Worm (Caenorhabditis elegans) whole organism, young adult: ENCODE results near the gene C31H1.1.

Experiments used
- B0336.3 ChIP-seq: fragments of 200-800 bp; sonication (Bioruptor generic); IDR thresholded peaks from 2 replicates; pipeline ENCODE4 v1.3.6; 2022; ENCODE audit warnings: missing genetic modification characterization, missing compliant biosample characterization
- C06A6.2 ChIP-seq: fragments of 200-800 bp; sonication (Bioruptor generic); conservative IDR thresholded peaks from 2 replicates; pipeline ENCODE4 v1.3.6; 2022; ENCODE audit warnings: missing genetic modification characterization, missing compliant biosample characterization
- C17E4.6 ChIP-seq: fragments of 200-800 bp; sonication (Bioruptor generic); IDR thresholded peaks from 2 replicates; pipeline ENCODE4 v1.3.6; 2022; ENCODE audit warnings: missing genetic modification reagents, missing genetic modification characterization, missing compliant biosample characterization
- F23B12.7 ChIP-seq: sonication (generic microtip); optimal IDR thresholded peaks from 2 replicates; lab custom pipeline; 2017; ENCODE audit warnings: missing genetic modification characterization, mild to moderate bottlenecking, missing compliant biosample characterization, antibody characterized with exemption, moderate library complexity; ENCODE audit not compliant: insufficient read depth
- F49E8.2 ChIP-seq: sonication (generic microtip); optimal IDR thresholded peaks from 3 replicates; lab custom pipeline; 2017; ENCODE audit warnings: missing genetic modification characterization, mild to moderate bottlenecking, missing compliant biosample characterization, antibody characterized with exemption, moderate library complexity; ENCODE audit not compliant: insufficient read depth
- K11D2.4 ChIP-seq: fragments of 200-800 bp; sonication (Bioruptor generic); IDR thresholded peaks from 2 replicates; pipeline ENCODE4 v1.3.6; 2022; ENCODE audit warnings: missing genetic modification reagents, missing genetic modification characterization, missing compliant biosample characterization
- Y53F4B.3 ChIP-seq: fragments of 200-800 bp; sonication (Bioruptor generic); IDR thresholded peaks from 2 replicates; pipeline ENCODE4 v1.3.6; 2022; ENCODE audit warnings: missing genetic modification reagents, missing genetic modification characterization, missing compliant biosample characterization
- Y56A3A.18 ChIP-seq: fragments of 200-800 bp; sonication (Bioruptor generic); IDR thresholded peaks from 2 replicates; pipeline ENCODE4 v1.3.6; 2022; ENCODE audit warnings: missing genetic modification reagents, missing genetic modification characterization, missing compliant biosample characterization
- akir-1 ChIP-seq: fragments of 200-800 bp; sonication (Bioruptor generic); optimal IDR thresholded peaks from 2 replicates; lab custom pipeline; 2018; ENCODE audit warnings: mild to moderate bottlenecking, missing genetic modification characterization, moderate library complexity, missing compliant biosample characterization
- attf-5 ChIP-seq: fragments of 200-800 bp; sonication (Bioruptor generic); optimal IDR thresholded peaks from 2 replicates; lab custom pipeline; 2018; ENCODE audit warnings: mild to moderate bottlenecking, missing genetic modification characterization, missing compliant biosample characterization
- attf-6 ChIP-seq: fragments of 200-800 bp; sonication (Bioruptor generic); IDR thresholded peaks from 2 replicates; pipeline ENCODE4 v1.3.6; 2022; ENCODE audit warnings: missing genetic modification reagents, missing genetic modification characterization, missing compliant biosample characterization
- bed-2 ChIP-seq: fragments of 200-800 bp; sonication (Bioruptor generic); IDR thresholded peaks from 2 replicates; pipeline ENCODE4 v1.3.6; 2022; ENCODE audit warnings: missing genetic modification reagents, missing genetic modification characterization, missing compliant biosample characterization
- ccch-3 ChIP-seq: fragments of 200-800 bp; sonication (Bioruptor generic); optimal IDR thresholded peaks from 2 replicates; lab custom pipeline; 2018; ENCODE audit warnings: mild to moderate bottlenecking, missing genetic modification characterization, missing compliant biosample characterization
- cebp-1 ChIP-seq, 2 experiments: fragments of 200-800 bp in 1 of 2; sonication (Bioruptor generic) in 1 of 2; sonication (generic microtip) in 1 of 2; IDR thresholded peaks in 1 of 2; optimal IDR thresholded peaks in 1 of 2; 2 replicates each; pipeline versions ENCODE4 v1.3.6 to Lab custom; 2017 to 2022; ENCODE audit warnings: missing compliant biosample characterization in 2 of 2, missing genetic modification characterization in 2 of 2, mild to moderate bottlenecking in 1 of 2, missing genetic modification reagents in 1 of 2, moderate library complexity in 1 of 2
- ceh-58 ChIP-seq: fragments of 200-800 bp; sonication (Bioruptor generic); IDR thresholded peaks from 2 replicates; pipeline ENCODE4 v1.3.6; 2022; ENCODE audit warnings: missing genetic modification characterization, missing compliant biosample characterization
- ceh-91 ChIP-seq: fragments of 200-800 bp; sonication (Bioruptor generic); IDR thresholded peaks from 2 replicates; pipeline ENCODE4 v1.3.6; 2022; ENCODE audit warnings: missing genetic modification reagents, missing genetic modification characterization, missing compliant biosample characterization
- efl-1 ChIP-seq: fragments of 150-350 bp; optimal IDR thresholded peaks from 2 replicates; lab custom pipeline; 2014; ENCODE audit warnings: missing biosample characterization, missing genetic modification reagents, missing genetic modification characterization
- egl-18 ChIP-seq: fragments of 200-800 bp; sonication (Bioruptor generic); IDR thresholded peaks from 2 replicates; pipeline ENCODE4 v1.3.6; 2022; ENCODE audit warnings: missing genetic modification reagents, missing genetic modification characterization, missing compliant biosample characterization
- egl-44 ChIP-seq: fragments of 200-800 bp; sonication (Bioruptor generic); IDR thresholded peaks from 2 replicates; pipeline ENCODE4 v1.3.6; 2022; ENCODE audit warnings: missing genetic modification reagents, missing genetic modification characterization, missing compliant biosample characterization
- hlh-12 ChIP-seq: sonication (generic microtip); optimal IDR thresholded peaks from 2 replicates; lab custom pipeline; 2016; ENCODE audit warnings: missing genetic modification characterization, missing compliant biosample characterization
- hlh-26 ChIP-seq: fragments of 200-800 bp; sonication (Bioruptor generic); conservative IDR thresholded peaks from 2 replicates; pipeline ENCODE4 v1.3.6; 2022; ENCODE audit warnings: missing genetic modification reagents, missing genetic modification characterization, missing compliant biosample characterization
- hmg-1.2 ChIP-seq: fragments of 200-800 bp; sonication (Bioruptor generic); IDR thresholded peaks from 2 replicates; pipeline ENCODE4 v1.3.6; 2022; ENCODE audit warnings: missing genetic modification reagents, missing genetic modification characterization, missing compliant biosample characterization
- let-607 ChIP-seq, 2 experiments: fragments of 200-800 bp in 1 of 2; sonication (Bioruptor generic) in 1 of 2; sonication (generic microtip) in 1 of 2; optimal IDR thresholded peaks; 2 replicates each; lab custom pipeline; 2016 to 2018; ENCODE audit warnings: mild to moderate bottlenecking in 2 of 2, missing compliant biosample characterization in 2 of 2, missing genetic modification characterization in 2 of 2, moderate library complexity in 2 of 2, missing genotype in 1 of 2
- lin-40 ChIP-seq: sonication (generic microtip); optimal IDR thresholded peaks from 2 replicates; lab custom pipeline; 2016; ENCODE audit warnings: missing genetic modification characterization, mild to moderate bottlenecking, missing compliant biosample characterization, missing genotype, missing genetic modification reagents
- lin-54 ChIP-seq: fragments of 200-800 bp; sonication (Bioruptor generic); optimal IDR thresholded peaks from 2 replicates; lab custom pipeline; 2018; ENCODE audit warnings: mild to moderate bottlenecking, missing genetic modification characterization, missing compliant biosample characterization
- lir-1 ChIP-seq: fragments of 200-800 bp; sonication (Bioruptor generic); conservative IDR thresholded peaks from 2 replicates; pipeline ENCODE4 v1.3.6; 2022; ENCODE audit warnings: missing genetic modification reagents, missing genetic modification characterization, missing compliant biosample characterization
- lsl-1 ChIP-seq: fragments of 200-800 bp; sonication (Bioruptor generic); optimal IDR thresholded peaks from 2 replicates; lab custom pipeline; 2018; ENCODE audit warnings: mild to moderate bottlenecking, missing genetic modification characterization, moderate library complexity, missing compliant biosample characterization
- madf-6 ChIP-seq: fragments of 200-800 bp; sonication (Bioruptor generic); IDR thresholded peaks from 2 replicates; pipeline ENCODE4 v1.3.6; 2022; ENCODE audit warnings: missing genetic modification reagents, missing genetic modification characterization, missing compliant biosample characterization
- madf-8 ChIP-seq: fragments of 200-800 bp; sonication (Bioruptor generic); conservative IDR thresholded peaks from 2 replicates; pipeline ENCODE4 v1.3.6; 2022; ENCODE audit warnings: missing genetic modification reagents, missing genetic modification characterization, missing compliant biosample characterization
- mxl-1 ChIP-seq: sonication (generic microtip); optimal IDR thresholded peaks from 2 replicates; lab custom pipeline; 2016; ENCODE audit warnings: missing genetic modification characterization, missing compliant biosample characterization
- nhr-120 ChIP-seq: fragments of 200-800 bp; sonication (Bioruptor generic); IDR thresholded peaks from 2 replicates; pipeline ENCODE4 v1.3.6; 2022; ENCODE audit warnings: missing genetic modification characterization, missing compliant biosample characterization
- pbrm-1 ChIP-seq: fragments of 200-800 bp; sonication (Bioruptor generic); IDR thresholded peaks from 2 replicates; pipeline ENCODE4 v1.3.6; 2022; ENCODE audit warnings: missing genetic modification reagents, missing genetic modification characterization, missing compliant biosample characterization
- pha-4 ChIP-seq: fragments of 150-350 bp; sonication (generic microtip); optimal IDR thresholded peaks from 2 replicates; lab custom pipeline; 2014; ENCODE audit warnings: missing biosample characterization, missing genetic modification reagents, missing genetic modification characterization
- rcor-1 ChIP-seq: fragments of 200-800 bp; sonication (Bioruptor generic); IDR thresholded peaks from 2 replicates; pipeline ENCODE4 v1.3.6; 2022; ENCODE audit warnings: missing genetic modification reagents, missing genetic modification characterization, missing compliant biosample characterization
- rec-8 ChIP-seq, 2 experiments: sonication (generic microtip); optimal IDR thresholded peaks; 2 replicates each; lab custom pipeline; 2016; ENCODE audit warnings: mild to moderate bottlenecking in 2 of 2, missing genetic modification characterization in 2 of 2, missing genetic modification reagents in 2 of 2, missing genotype in 2 of 2, missing biosample characterization in 1 of 2, missing compliant biosample characterization in 1 of 2, moderate library complexity in 1 of 2
- snpc-4 ChIP-seq, 5 experiments: fragments of 150-350 bp in 1 of 5; sonication (generic microtip) in 4 of 5; optimal IDR thresholded peaks; 2 replicates each; lab custom pipeline; 2014 to 2018; ENCODE audit warnings: missing genetic modification characterization in 5 of 5, missing biosample characterization in 3 of 5, antibody characterized with exemption in 2 of 5, mild to moderate bottlenecking in 2 of 5, missing compliant biosample characterization in 2 of 5, missing genotype in 2 of 5, moderate library complexity in 2 of 5, missing genetic modification reagents in 1 of 5
- tbp1 ChIP-seq: fragments of 200-800 bp; sonication (Bioruptor generic); optimal IDR thresholded peaks from 2 replicates; lab custom pipeline; 2018; ENCODE audit warnings: mild to moderate bottlenecking, missing genetic modification characterization, missing compliant biosample characterization
- tbx-9 ChIP-seq: sonication (generic microtip); optimal IDR thresholded peaks from 2 replicates; lab custom pipeline; 2016; ENCODE audit warnings: borderline replicate concordance, missing genetic modification characterization, inconsistent platforms, missing compliant biosample characterization
- zfh-2 ChIP-seq: fragments of 200-800 bp; sonication (Bioruptor generic); conservative IDR thresholded peaks from 2 replicates; pipeline ENCODE4 v1.3.6; 2022; ENCODE audit warnings: missing genetic modification reagents, missing genetic modification characterization, missing compliant biosample characterization
- zim-3 ChIP-seq: sonication (generic microtip); optimal IDR thresholded peaks from 2 replicates; lab custom pipeline; 2017; ENCODE audit warnings: mild to moderate bottlenecking, missing genetic modification characterization, moderate library complexity, missing compliant biosample characterization
- ztf-22 ChIP-seq: fragments of 200-800 bp; sonication (Bioruptor generic); optimal IDR thresholded peaks from 2 replicates; lab custom pipeline; 2018; ENCODE audit warnings: mild to moderate bottlenecking, missing genetic modification characterization, moderate library complexity, missing compliant biosample characterization
- ztf-25 ChIP-seq: fragments of 200-800 bp; sonication (Bioruptor generic); IDR thresholded peaks from 2 replicates; pipeline ENCODE4 v1.3.6; 2022; ENCODE audit warnings: missing genetic modification reagents, missing genetic modification characterization, missing compliant biosample characterization
- ztf-28 ChIP-seq: fragments of 200-800 bp; sonication (Bioruptor generic); IDR thresholded peaks from 2 replicates; pipeline ENCODE4 v1.3.6; 2022; ENCODE audit warnings: missing genetic modification reagents, missing genetic modification characterization, missing compliant biosample characterization

Gene C31H1.1

ce11 chrIV:5814092-5814650, 16.9 kb downstream of the C31H1.1 start, which contains the start of gene oops-1:
oops-1 (minus strand) TSS chrIV:5814142.
- TF ChIP-seq Y56A3A.18 (GFP tag; lab: Robert Waterston, UW) (no peak), lsl-1 (peak; percentile 80), madf-6 (GFP tag; lab: Robert Waterston, UW) (no peak; the same call in 1 of the 2 replicates), Y53F4B.3 (GFP tag; lab: Robert Waterston, UW) (no peak), ztf-22 (GFP tag; lab: Kevin White, UChicago) (no peak), efl-1 (GFP tag; lab: Kevin White, UChicago) (peak; percentile 57), rcor-1 (GFP tag; lab: Robert Waterston, UW) (no peak), F23B12.7 (no peak), bed-2 (no peak), F49E8.2 (tag; lab: Kevin White, UChicago) (no peak), zfh-2 (no peak), madf-8 (peak; percentile 20; the same call in 1 of the 2 replicates), mxl-1 (tag; lab: Kevin White, UChicago) (no peak), lin-54 (no peak), ceh-58 (GFP tag; lab: Robert Waterston, UW) (no peak), tbp1 (peak; percentile 26), attf-6 (no peak), ceh-91 (GFP tag; lab: Robert Waterston, UW) (0 out of 2 replicates have a peak, but pooled peaks have one; percentile 23), snpc-4 (GFP tag; optimal IDR thresholded peaks at IDR 0.05; lab: Kevin White, UChicago) (no peak), snpc-4 (tag; optimal IDR thresholded peaks at IDR 0.05; lab: Kevin White, UChicago) (peak in 3 of 4 experiments; percentile 83 to 85 (median 84)), hlh-12 (tag; lab: Kevin White, UChicago) (no peak)

ce11 chrIV:5816466-5816865, 19.2 kb downstream of the C31H1.1 start:
- TF ChIP-seq egl-18 (GFP tag; lab: Robert Waterston, UW): no peak
- TF ChIP-seq zfh-2: no peak
- no peak for TF ChIP-seq akir-1 (GFP tag; lab: Kevin White, UChicago)
- TF ChIP-seq egl-44: no peak
- TF ChIP-seq lir-1 (GFP tag; lab: Robert Waterston, UW): no peak
- peak; percentile 43; the same call in 1 of the 2 replicates for TF ChIP-seq cebp-1 (GFP tag; IDR thresholded peaks at IDR 0.05; lab: Robert Waterston, UW)
- TF ChIP-seq cebp-1 (tag; optimal IDR thresholded peaks at IDR 0.05; lab: Kevin White, UChicago): peak; percentile 84
- no peak for TF ChIP-seq pha-4 (tag; lab: Kevin White, UChicago)

ce11 chrIV:5817459-5817858, 20.2 kb downstream of the C31H1.1 start:
- TF ChIP-seq K11D2.4: no peak
- TF ChIP-seq snpc-4 (GFP tag; optimal IDR thresholded peaks at IDR 0.05; lab: Kevin White, UChicago): no peak
- TF ChIP-seq snpc-4 (tag; optimal IDR thresholded peaks at IDR 0.05; lab: Kevin White, UChicago): peak in 1 of 4 experiments; percentile 16
- TF ChIP-seq pbrm-1 (GFP tag; lab: Robert Waterston, UW): no peak
- no peak for TF ChIP-seq tbx-9 (tag; lab: Kevin White, UChicago)
- no peak for TF ChIP-seq ztf-28
- peak; percentile 18 for TF ChIP-seq lin-40 (tag; lab: Kevin White, UChicago)
- no peak for TF ChIP-seq cebp-1 (GFP tag; IDR thresholded peaks at IDR 0.05; lab: Robert Waterston, UW)
- TF ChIP-seq cebp-1 (tag; optimal IDR thresholded peaks at IDR 0.05; lab: Kevin White, UChicago): peak; percentile 50
- peak; percentile 13 for TF ChIP-seq tbp1
- no peak for TF ChIP-seq ztf-25 (GFP tag; lab: Robert Waterston, UW)
- TF ChIP-seq zim-3: no peak
- TF ChIP-seq F23B12.7: no peak
- no peak for TF ChIP-seq C17E4.6 (GFP tag; lab: Robert Waterston, UW)
- TF ChIP-seq hlh-26 (GFP tag; lab: Robert Waterston, UW): no peak
- no peak for TF ChIP-seq nhr-120 (GFP tag; lab: Robert Waterston, UW)
- TF ChIP-seq B0336.3 (GFP tag; lab: Robert Waterston, UW): no peak
- TF ChIP-seq attf-5 (GFP tag; lab: Kevin White, UChicago): peak; percentile 18
- TF ChIP-seq hmg-1.2 (GFP tag; lab: Robert Waterston, UW): peak; percentile 97
- no peak for TF ChIP-seq rec-8 (tag; optimal IDR thresholded peaks at IDR 0.05; lab: Kevin White, UChicago)
- no peak for TF ChIP-seq let-607 (tag; optimal IDR thresholded peaks at IDR 0.05; lab: Kevin White, UChicago)
- TF ChIP-seq C06A6.2 (GFP tag; lab: Robert Waterston, UW): no peak
- TF ChIP-seq Y53F4B.3 (GFP tag; lab: Robert Waterston, UW): no peak
- TF ChIP-seq ccch-3: no peak
